Fruit fly (Drosophila melanogaster): Measurements from ENCODE around the gene mib2.

The mib2 gene

dm6 chr2L:19009130-19009529 lies 25.1 kb upstream of the mib2 start, which contains the start of gene RpL30:
TSS of gene RpL30 (minus strand) at chr2L:19009306.
- TF ChIP-seq Mnt (GFP tag; optimal IDR thresholded peaks at IDR 0.05) (peak; percentile 97), Crg-1 (GFP tag; optimal IDR thresholded peaks at IDR 0.05) (peak; percentile 94), CG14711 (tag; optimal IDR thresholded peaks at IDR 0.05) (peak; percentile 80), CG5204 (GFP tag; optimal IDR thresholded peaks at IDR 0.05) (peak; percentile 57), CG7045 (GFP tag; optimal IDR thresholded peaks at IDR 0.05) (peak; percentile 78), toe (GFP tag; optimal IDR thresholded peaks at IDR 0.05) (peak; percentile 59), CG7101 (tag; optimal IDR thresholded peaks at IDR 0.05) (peak; percentile 94), bab1 (GFP tag; optimal IDR thresholded peaks at IDR 0.05) (peak; percentile 94), CG33017 (tag; optimal IDR thresholded peaks at IDR 0.05) (peak; percentile 88), CG11617 (GFP tag; optimal IDR thresholded peaks at IDR 0.05) (peak; percentile 91), Clk (GFP tag; optimal IDR thresholded peaks at IDR 0.05) (peak; percentile 88), cnc (optimal IDR thresholded peaks at IDR 0.05) (no peak), Hr96 (GFP tag; optimal IDR thresholded peaks at IDR 0.05) (peak; percentile 90), kay (GFP tag; ENCODE audit: borderline replicate concordance) (no peak), pad (GFP tag; optimal IDR thresholded peaks at IDR 0.05) (peak; percentile 79), CG1620 (GFP tag; optimal IDR thresholded peaks at IDR 0.05) (peak; percentile 85), ovo (GFP tag; optimal IDR thresholded peaks at IDR 0.05) (peak; percentile 85), tj (GFP tag; optimal IDR thresholded peaks at IDR 0.05) (peak; percentile 75), cic (GFP tag; optimal IDR thresholded peaks at IDR 0.05) (peak; percentile 85), CG12768 (GFP tag; optimal IDR thresholded peaks at IDR 0.05) (peak; percentile 85)

dm6 chr2L:19010037-19010436 lies 24.2 kb upstream of the mib2 start:
- TF ChIP-seq Clk (GFP tag; optimal IDR thresholded peaks at IDR 0.05), result no peak
- TF ChIP-seq ovo (GFP tag; optimal IDR thresholded peaks at IDR 0.05), result no peak
- no peak for TF ChIP-seq cnc (optimal IDR thresholded peaks at IDR 0.05)
- TF ChIP-seq Crg-1 (GFP tag; optimal IDR thresholded peaks at IDR 0.05), result no peak
- TF ChIP-seq CG5204 (GFP tag; optimal IDR thresholded peaks at IDR 0.05), result no peak
- TF ChIP-seq toe (GFP tag; optimal IDR thresholded peaks at IDR 0.05), result no peak
- TF ChIP-seq Mnt (GFP tag; optimal IDR thresholded peaks at IDR 0.05), result no peak
- no peak for TF ChIP-seq CG7101 (tag; optimal IDR thresholded peaks at IDR 0.05)
- TF ChIP-seq cic (GFP tag; optimal IDR thresholded peaks at IDR 0.05), result no peak
- no peak for TF ChIP-seq CG33017 (tag; optimal IDR thresholded peaks at IDR 0.05)
- no peak for TF ChIP-seq kay (GFP tag; ENCODE audit: borderline replicate concordance)
- no peak for TF ChIP-seq bab1 (GFP tag; optimal IDR thresholded peaks at IDR 0.05)
- TF ChIP-seq CG11617 (GFP tag; optimal IDR thresholded peaks at IDR 0.05), result no peak
- TF ChIP-seq tj (GFP tag; optimal IDR thresholded peaks at IDR 0.05), result no peak
- TF ChIP-seq CG12768 (GFP tag; optimal IDR thresholded peaks at IDR 0.05), result no peak
- no peak for TF ChIP-seq pad (GFP tag; optimal IDR thresholded peaks at IDR 0.05)
- no peak for TF ChIP-seq CG14711 (tag; optimal IDR thresholded peaks at IDR 0.05)
- no peak for TF ChIP-seq CG7045 (GFP tag; optimal IDR thresholded peaks at IDR 0.05)
- no peak for TF ChIP-seq CG1620 (GFP tag; optimal IDR thresholded peaks at IDR 0.05)
- TF ChIP-seq Hr96 (GFP tag; optimal IDR thresholded peaks at IDR 0.05), result no peak

DNA sequence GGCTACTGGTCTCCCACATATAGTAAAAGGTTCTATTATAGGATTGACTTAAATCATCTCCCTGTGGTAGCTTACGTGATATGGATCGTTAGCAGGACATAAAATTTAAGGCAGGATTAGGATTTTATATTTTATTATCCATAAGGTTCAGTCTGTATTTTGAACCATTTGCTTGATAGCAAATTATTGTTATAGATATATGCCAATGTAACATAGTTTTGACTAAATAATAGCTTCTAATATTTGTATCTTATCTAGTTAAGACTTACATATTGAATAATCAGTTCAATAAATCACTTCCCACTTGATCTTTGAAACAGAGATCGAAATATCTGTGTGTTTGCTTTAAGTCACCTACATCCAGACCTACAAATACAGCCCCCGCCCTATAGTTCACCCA lies 23.7 kb upstream of the mib2 start, which contains the start of gene robl37BC:
robl37BC (plus strand) TSS at position 301 of the 400 bp plus-strand sequence.
- no peak for TF ChIP-seq CG33017 (tag; optimal IDR thresholded peaks at IDR 0.05)
- TF ChIP-seq cic (GFP tag; optimal IDR thresholded peaks at IDR 0.05), result no peak
- TF ChIP-seq pad (GFP tag; optimal IDR thresholded peaks at IDR 0.05), result no peak
- no peak for TF ChIP-seq cnc (optimal IDR thresholded peaks at IDR 0.05)
- no peak for TF ChIP-seq CG5204 (GFP tag; optimal IDR thresholded peaks at IDR 0.05)
- no peak for TF ChIP-seq CG7045 (GFP tag; optimal IDR thresholded peaks at IDR 0.05)
- no peak for TF ChIP-seq toe (GFP tag; optimal IDR thresholded peaks at IDR 0.05)
- TF ChIP-seq CG14711 (tag; optimal IDR thresholded peaks at IDR 0.05), result no peak
- no peak for TF ChIP-seq Hr96 (GFP tag; optimal IDR thresholded peaks at IDR 0.05)
- TF ChIP-seq kay (GFP tag; ENCODE audit: borderline replicate concordance), result no peak
- no peak for TF ChIP-seq tj (GFP tag; optimal IDR thresholded peaks at IDR 0.05)
- TF ChIP-seq Crg-1 (GFP tag; optimal IDR thresholded peaks at IDR 0.05), result no peak

DNA sequence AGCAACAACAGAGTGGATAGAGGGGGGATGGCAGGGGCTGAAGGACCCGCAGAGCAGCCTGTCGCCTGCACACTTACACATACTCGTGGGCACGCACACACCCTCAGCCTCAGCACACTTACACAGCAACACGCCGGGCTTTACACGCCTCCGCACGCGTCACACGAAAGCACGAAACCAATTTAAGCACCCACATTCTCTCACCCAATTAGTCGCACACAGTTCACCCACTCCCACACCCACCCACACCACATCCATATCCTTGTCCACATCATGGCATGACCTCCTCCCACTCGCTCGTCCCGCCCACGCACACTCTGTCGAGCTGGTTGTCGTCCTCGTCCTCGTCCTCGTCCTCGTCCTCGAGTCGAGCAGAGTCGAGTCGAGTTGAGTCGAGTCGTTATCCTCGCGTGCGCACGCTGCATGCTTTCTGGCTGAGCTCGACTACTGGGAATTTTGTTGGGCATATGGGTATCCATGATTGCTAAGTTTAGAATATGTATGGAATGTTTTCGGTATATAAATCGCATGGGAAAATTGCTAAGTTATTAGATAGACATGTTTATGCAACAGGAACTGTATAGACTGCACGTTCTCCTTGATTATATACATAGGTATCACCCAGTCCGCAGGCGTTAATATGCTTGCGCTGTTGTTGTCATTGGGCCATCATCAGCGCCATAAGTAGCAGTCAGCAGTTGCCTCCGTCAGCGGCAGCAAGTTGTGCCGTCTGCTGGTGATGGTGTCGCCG lies 22.2 kb upstream of the mib2 start:
- TF ChIP-seq CG7101 (tag; optimal IDR thresholded peaks at IDR 0.05) (peak; percentile 14), pad (GFP tag; optimal IDR thresholded peaks at IDR 0.05) (no peak), CG7045 (GFP tag; optimal IDR thresholded peaks at IDR 0.05) (no peak), kay (GFP tag; ENCODE audit: borderline replicate concordance) (no peak), Mnt (GFP tag; optimal IDR thresholded peaks at IDR 0.05) (no peak), Clk (GFP tag; optimal IDR thresholded peaks at IDR 0.05) (no peak), cic (GFP tag; optimal IDR thresholded peaks at IDR 0.05) (no peak), CG5204 (GFP tag; optimal IDR thresholded peaks at IDR 0.05) (no peak), CG33017 (tag; optimal IDR thresholded peaks at IDR 0.05) (peak; percentile 56), CG1620 (GFP tag; optimal IDR thresholded peaks at IDR 0.05) (no peak), Hr96 (GFP tag; optimal IDR thresholded peaks at IDR 0.05) (no peak), CG12768 (GFP tag; optimal IDR thresholded peaks at IDR 0.05) (no peak), cnc (optimal IDR thresholded peaks at IDR 0.05) (no peak)

DNA sequence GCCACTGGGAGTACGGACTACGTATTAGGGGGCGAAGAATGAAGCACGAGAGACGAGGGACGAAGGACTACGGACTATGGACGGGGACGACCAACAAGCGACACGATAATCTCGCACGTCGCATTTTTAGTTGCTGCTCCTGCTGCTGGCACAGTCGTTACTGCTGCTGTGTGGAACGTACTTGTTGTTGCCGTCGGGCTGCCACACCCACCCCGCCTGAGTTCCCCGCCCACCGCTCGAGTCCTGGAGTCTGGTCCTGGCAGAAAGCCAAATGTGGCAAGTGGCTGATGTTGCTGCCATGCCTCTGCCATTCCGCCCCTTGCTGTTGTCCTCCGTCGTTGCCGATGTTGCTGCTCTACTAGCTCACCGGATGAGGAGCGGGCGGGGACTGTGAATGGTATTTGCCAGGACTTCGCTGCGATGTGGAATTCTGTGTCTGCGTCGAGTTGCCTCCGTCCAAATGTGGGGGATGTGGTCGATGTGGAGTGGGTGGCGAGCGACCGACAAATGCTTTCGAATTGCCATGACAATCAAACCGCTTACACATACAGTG lies 21.4 kb upstream of the mib2 start:
- TF ChIP-seq CG7045 (GFP tag; optimal IDR thresholded peaks at IDR 0.05) (no peak), tj (GFP tag; optimal IDR thresholded peaks at IDR 0.05) (no peak), CG5204 (GFP tag; optimal IDR thresholded peaks at IDR 0.05) (no peak), CG1620 (GFP tag; optimal IDR thresholded peaks at IDR 0.05) (no peak), CG7101 (tag; optimal IDR thresholded peaks at IDR 0.05) (no peak), cnc (optimal IDR thresholded peaks at IDR 0.05) (no peak), Hr96 (GFP tag; optimal IDR thresholded peaks at IDR 0.05) (no peak), Clk (GFP tag; optimal IDR thresholded peaks at IDR 0.05) (no peak), CG33017 (tag; optimal IDR thresholded peaks at IDR 0.05) (no peak), CG11617 (GFP tag; optimal IDR thresholded peaks at IDR 0.05) (no peak), cic (GFP tag; optimal IDR thresholded peaks at IDR 0.05) (no peak)

All from whole organism, adult.